Worm (Caenorhabditis elegans) whole organism, L4/young adult: ENCODE data around the gene blos-8.

Source experiments
- W03F9.2 ChIP-seq: fragments of 150-350 bp; optimal IDR thresholded peaks from 2 replicates; lab custom pipeline; 2014; ENCODE audit warnings: missing biosample characterization, missing genetic modification characterization
- dao-5 ChIP-seq: sonication (generic microtip); optimal IDR thresholded peaks from 2 replicates; lab custom pipeline; 2016; ENCODE audit warnings: missing genotype, missing genetic modification characterization, moderate library complexity, missing compliant biosample characterization
- him-1 ChIP-seq: sonication (generic microtip); optimal IDR thresholded peaks from 2 replicates; lab custom pipeline; 2016; ENCODE audit warnings: missing genotype, missing genetic modification reagents, missing genetic modification characterization, missing compliant biosample characterization

- TF ChIP-seq dao-5 (tag; lab: Kevin White, UChicago), result no peak
- TF ChIP-seq him-1 (tag; lab: Kevin White, UChicago), result no peak
- no peak for TF ChIP-seq W03F9.2 (tag; lab: Kevin White, UChicago)
Measured at ce11 chrX:15415226-15415625, 15.8 kb downstream of the blos-8 start, which contains the start of gene pqn-36.
